Fruit fly (Drosophila melanogaster): ENCODE measurements around the gene Men-b.

Gene Men-b

dm6 chr3R:27150685-27151515 is 562 bp upstream of the Men-b start, which contains the start of gene CG6051 (continued):
- TF ChIP-seq Hmr (GFP tag; optimal IDR thresholded peaks at IDR 0.05) (peak; percentile 54), Fer3 (tag; optimal IDR thresholded peaks at IDR 0.05) (peak; percentile 69), nmo (GFP tag; optimal IDR thresholded peaks at IDR 0.05) (peak; percentile 67), CG42726 (GFP tag; IDR thresholded peaks at IDR 0.05; ENCODE audit: partially characterized antibody) (no peak), CG2875 (GFP tag; optimal IDR thresholded peaks at IDR 0.05) (peak; percentile 9), inv (GFP tag; IDR thresholded peaks at IDR 0.05; ENCODE audit: partially characterized antibody) (no peak), CG13424 (tag; optimal IDR thresholded peaks at IDR 0.05) (peak; percentile 65), CG13296 (GFP tag; optimal IDR thresholded peaks at IDR 0.05) (peak; percentile 46), chm (GFP tag; IDR thresholded peaks at IDR 0.05) (no peak), Sin3A (optimal IDR thresholded peaks at IDR 0.05) (no peak), HLH4C (GFP tag; IDR thresholded peaks at IDR 0.05; ENCODE audit: partially characterized antibody) (no peak), CG32532 (GFP tag; IDR thresholded peaks at IDR 0.05) (no peak), Lpt (GFP tag; optimal IDR thresholded peaks at IDR 0.05) (no peak), unpg (GFP tag; optimal IDR thresholded peaks at IDR 0.05) (peak; percentile 51), CG7928 (GFP tag; optimal IDR thresholded peaks at IDR 0.05) (peak; percentile 35), CG15514 (GFP tag; optimal IDR thresholded peaks at IDR 0.05) (peak; percentile 48), CG18262 (tag; optimal IDR thresholded peaks at IDR 0.05) (peak; percentile 59), CG31224 (GFP tag; IDR thresholded peaks at IDR 0.05) (no peak), lola (GFP tag; optimal IDR thresholded peaks at IDR 0.05) (peak in 2 of 3 experiments; percentile 55 to 98), Sox102F (GFP tag; optimal IDR thresholded peaks at IDR 0.05) (peak; percentile 57), Dp (GFP tag; optimal IDR thresholded peaks at IDR 0.05) (no peak), Spps (tag; optimal IDR thresholded peaks at IDR 0.05) (no peak), lov (optimal IDR thresholded peaks at IDR 0.05) (no peak), lov (GFP tag; IDR thresholded peaks at IDR 0.05) (no peak), CG5180 (GFP tag; optimal IDR thresholded peaks at IDR 0.05) (no peak), bsh (GFP tag; optimal IDR thresholded peaks at IDR 0.05) (peak in 1 of 2 experiments; percentile 47), ind (GFP tag; optimal IDR thresholded peaks at IDR 0.05) (peak; percentile 71), CG2712 (tag; optimal IDR thresholded peaks at IDR 0.05) (peak; percentile 73), cg (GFP tag; optimal IDR thresholded peaks at IDR 0.05) (peak; percentile 57), yki (optimal IDR thresholded peaks at IDR 0.05) (no peak), Sox100B (GFP tag; optimal IDR thresholded peaks at IDR 0.05) (peak; percentile 13), CG2202 (tag; optimal IDR thresholded peaks at IDR 0.05) (peak; percentile 35), btn (GFP tag; optimal IDR thresholded peaks at IDR 0.05) (no peak), C15 (GFP tag; IDR thresholded peaks at IDR 0.05) (no peak), odd (GFP tag; optimal IDR thresholded peaks at IDR 0.05) (no peak), tup (GFP tag; optimal IDR thresholded peaks at IDR 0.05) (peak; percentile 40), gem (tag; optimal IDR thresholded peaks at IDR 0.05) (peak; percentile 77), CG17361 (GFP tag; IDR thresholded peaks at IDR 0.05) (no peak), slbo (GFP tag; IDR thresholded peaks at IDR 0.05) (no peak), sens-2 (GFP tag; IDR thresholded peaks at IDR 0.05) (no peak), Trl (optimal IDR thresholded peaks at IDR 0.05) (no peak), Trl (GFP tag; optimal IDR thresholded peaks at IDR 0.05) (peak; percentile 42), H15 (GFP tag; IDR thresholded peaks at IDR 0.05) (no peak), H2.0 (GFP tag; IDR thresholded peaks at IDR 0.05) (no peak), Max (GFP tag; optimal IDR thresholded peaks at IDR 0.05) (peak; percentile 45), maf-S (GFP tag; optimal IDR thresholded peaks at IDR 0.05) (no peak), CG10274 (GFP tag; optimal IDR thresholded peaks at IDR 0.05) (no peak), dmrt99B (tag; optimal IDR thresholded peaks at IDR 0.05) (peak; percentile 48), CG6683 (GFP tag; optimal IDR thresholded peaks at IDR 0.05) (no peak)

All from whole organism, embryonic.